Fruit fly (Drosophila melanogaster): Measurements from ENCODE around the gene CG40485.

CG40485 gene

dm6 chrX:23007399-23007798 lies 45.2 kb upstream of the CG40485 start (continued):
- no peak for TF ChIP-seq CG10543 (GFP tag; optimal IDR thresholded peaks at IDR 0.05)
- no peak for TF ChIP-seq CG8089 (GFP tag; optimal IDR thresholded peaks at IDR 0.05)
- TF ChIP-seq Ets65A (GFP tag) = no peak
- TF ChIP-seq sd (tag; optimal IDR thresholded peaks at IDR 0.05) = peak; percentile 11
- no peak for TF ChIP-seq Asciz (GFP tag; optimal IDR thresholded peaks at IDR 0.05)
- TF ChIP-seq CrebB (tag; optimal IDR thresholded peaks at IDR 0.05) = no peak
- no peak for TF ChIP-seq crol (GFP tag; IDR thresholded peaks at IDR 0.05)
- no peak for TF ChIP-seq CG3726 (GFP tag; IDR thresholded peaks at IDR 0.05)
- TF ChIP-seq wek (GFP tag; optimal IDR thresholded peaks at IDR 0.05) = no peak
- TF ChIP-seq CG2678 (tag; optimal IDR thresholded peaks at IDR 0.05) = peak; percentile 42
- TF ChIP-seq TFAM (GFP tag; optimal IDR thresholded peaks at IDR 0.05) = no peak
- 0 out of 2 replicates have a peak, but pooled peaks have one; percentile 33 for TF ChIP-seq H2.0 (GFP tag; IDR thresholded peaks at IDR 0.05)
- peak; percentile 92 for TF ChIP-seq unc-4 (GFP tag; IDR thresholded peaks at IDR 0.05; ENCODE audit: partially characterized antibody)
- TF ChIP-seq kay (GFP tag; optimal IDR thresholded peaks at IDR 0.05) = no peak
- TF ChIP-seq CG11093 (GFP tag; IDR thresholded peaks at IDR 0.05) = no peak
- no peak for TF ChIP-seq CG5245 (GFP tag; optimal IDR thresholded peaks at IDR 0.05)
- TF ChIP-seq CG6683 (GFP tag; optimal IDR thresholded peaks at IDR 0.05) = no peak
- TF ChIP-seq Dbx (GFP tag; IDR thresholded peaks at IDR 0.05) = peak; percentile 59; the same call in 2 of the 3 replicates
- no peak for TF ChIP-seq CG8944 (GFP tag; optimal IDR thresholded peaks at IDR 0.05)
- peak; percentile 28 for TF ChIP-seq PHDP (tag; optimal IDR thresholded peaks at IDR 0.05)
- no peak for TF ChIP-seq croc (GFP tag; conservative IDR thresholded peaks at IDR 0.05)
- no peak for TF ChIP-seq insv (GFP tag; optimal IDR thresholded peaks at IDR 0.05)
- TF ChIP-seq CG12659 (GFP tag; optimal IDR thresholded peaks at IDR 0.05) = peak; percentile 50
- TF ChIP-seq CG1233 (GFP tag; optimal IDR thresholded peaks at IDR 0.05) = no peak
- TF ChIP-seq Ravus (GFP tag; IDR thresholded peaks at IDR 0.05) = no peak
- TF ChIP-seq CG9609 (GFP tag; optimal IDR thresholded peaks at IDR 0.05) = no peak
- TF ChIP-seq CG10959 (GFP tag; IDR thresholded peaks at IDR 0.05) = no peak
- TF ChIP-seq ase (GFP tag; IDR thresholded peaks at IDR 0.05) = no peak
- no peak for TF ChIP-seq schlank (tag; optimal IDR thresholded peaks at IDR 0.05)
- no peak for TF ChIP-seq disco-r (GFP tag; optimal IDR thresholded peaks at IDR 0.05)
- TF ChIP-seq run (tag; optimal IDR thresholded peaks at IDR 0.05) = no peak
- TF ChIP-seq CG3847 (GFP tag; IDR thresholded peaks at IDR 0.05) = peak; percentile 50; the same call in 1 of the 2 replicates
- peak; percentile 0 for TF ChIP-seq CG2120 (GFP tag; optimal IDR thresholded peaks at IDR 0.05)
- no peak for TF ChIP-seq tin (GFP tag; optimal IDR thresholded peaks at IDR 0.05)
- no peak for TF ChIP-seq gcm2 (GFP tag; optimal IDR thresholded peaks at IDR 0.05)
- no peak for TF ChIP-seq luna (GFP tag; optimal IDR thresholded peaks at IDR 0.05)
- TF ChIP-seq CG2199 (GFP tag; IDR thresholded peaks at IDR 0.05) = peak; percentile 70; the same call in 1 of the 3 replicates
- no peak for TF ChIP-seq pan (optimal IDR thresholded peaks at IDR 0.05)
- TF ChIP-seq pan (GFP tag; optimal IDR thresholded peaks at IDR 0.05 in 1 of 2, IDR thresholded peaks at IDR 0.05 in 1 of 2) = no peak
- no peak for TF ChIP-seq Eip74EF (GFP tag; optimal IDR thresholded peaks at IDR 0.05)
- TF ChIP-seq CG16815 (GFP tag; optimal IDR thresholded peaks at IDR 0.05) = no peak
- peak; percentile 84 for TF ChIP-seq Sry-δ (GFP tag; optimal IDR thresholded peaks at IDR 0.05)
- peak; percentile 1 for TF ChIP-seq CG4424 (GFP tag; optimal IDR thresholded peaks at IDR 0.05)
- no peak for TF ChIP-seq CG1832 (GFP tag; optimal IDR thresholded peaks at IDR 0.05)
- no peak for TF ChIP-seq C15 (GFP tag; IDR thresholded peaks at IDR 0.05)
- peak; percentile 39 for TF ChIP-seq Sox100B (GFP tag; optimal IDR thresholded peaks at IDR 0.05)
- TF ChIP-seq Hand (GFP tag; optimal IDR thresholded peaks at IDR 0.05) = no peak
- no peak for TF ChIP-seq CG11723 (GFP tag; optimal IDR thresholded peaks at IDR 0.05)
- peak; percentile 96 for TF ChIP-seq CG14860 (GFP tag; IDR thresholded peaks at IDR 0.05; ENCODE audit: partially characterized antibody)
- TF ChIP-seq amos (GFP tag; IDR thresholded peaks at IDR 0.05; ENCODE audit: partially characterized antibody) = peak; percentile 98
- TF ChIP-seq Pdp1 (GFP tag; optimal IDR thresholded peaks at IDR 0.05) = peak in 1 of 2 experiments; percentile 13

All from whole organism, embryonic.